Fruit fly (Drosophila melanogaster) whole organism, embryonic: ENCODE measurements around the gene gukh.

Experiments used
- Bdp1 ChIP-seq: fragments of 200-800 bp; sonication (Bioruptor generic); optimal IDR thresholded peaks from 3 replicates; lab custom pipeline; 2016; ENCODE audit warnings: missing biosample characterization, missing genetic modification characterization
- BtbVII ChIP-seq: fragments of 200-800 bp; sonication (Bioruptor generic); optimal IDR thresholded peaks from 3 replicates; lab custom pipeline; 2017; ENCODE audit warnings: missing biosample characterization, mild to moderate bottlenecking, missing genetic modification characterization
- CG10366 ChIP-seq: fragments of 200-800 bp; sonication (Bioruptor generic); IDR thresholded peaks from 2 replicates; pipeline ENCODE4 v1.3.6; 2022; ENCODE audit warnings: missing biosample characterization, missing genetic modification characterization
- CG10462 ChIP-seq: fragments of 200-800 bp; sonication (Bioruptor generic); optimal IDR thresholded peaks from 2 replicates; lab custom pipeline; 2016; ENCODE audit warnings: missing biosample characterization, missing genetic modification characterization
- CG11560 ChIP-seq: fragments of 200-800 bp; sonication (Bioruptor generic); IDR thresholded peaks from 3 replicates; pipeline ENCODE4 v1.3.6; 2022; ENCODE audit warnings: missing biosample characterization, missing genetic modification characterization
- CG13775 ChIP-seq: fragments of 200-800 bp; sonication (Bioruptor generic); optimal IDR thresholded peaks from 3 replicates; lab custom pipeline; 2017; ENCODE audit warnings: missing biosample characterization, mild to moderate bottlenecking, missing genetic modification characterization
- CG13894 ChIP-seq: fragments of 200-800 bp; sonication (Bioruptor generic); optimal IDR thresholded peaks from 3 replicates; lab custom pipeline; 2018; ENCODE audit warnings: missing biosample characterization, mild to moderate bottlenecking, missing genetic modification characterization, moderate library complexity
- CG18599 ChIP-seq: fragments of 200-800 bp; sonication (Bioruptor generic); optimal IDR thresholded peaks from 3 replicates; lab custom pipeline; 2017; ENCODE audit warnings: missing biosample characterization, missing genetic modification characterization, mild to moderate bottlenecking, moderate library complexity, missing genetic modification reagents
- CG2129 ChIP-seq: fragments of 200-800 bp; sonication (Bioruptor generic); IDR thresholded peaks from 2 replicates; pipeline ENCODE4 v1.3.6; 2022; ENCODE audit warnings: missing biosample characterization, missing genetic modification characterization; ENCODE audit not compliant: partially characterized antibody
- CG2202 ChIP-seq: fragments of 200-800 bp; sonication (Bioruptor generic); optimal IDR thresholded peaks from 2 replicates; lab custom pipeline; 2018; ENCODE audit warnings: missing biosample characterization, mild to moderate bottlenecking, missing genetic modification characterization
- CG31365 ChIP-seq: fragments of 200-800 bp; sonication (Bioruptor generic); optimal IDR thresholded peaks from 2 replicates; lab custom pipeline; 2018; ENCODE audit warnings: missing biosample characterization, mild to moderate bottlenecking, missing genetic modification characterization
- CG32772 ChIP-seq: fragments of 200-800 bp; sonication (Bioruptor generic); IDR thresholded peaks from 2 replicates; pipeline ENCODE4 v1.3.6; 2022; ENCODE audit warnings: missing biosample characterization, missing genetic modification characterization
- CG4617 ChIP-seq: fragments of 200-800 bp; sonication (Bioruptor generic); optimal IDR thresholded peaks from 3 replicates; lab custom pipeline; 2016; ENCODE audit warnings: missing biosample characterization, missing genetic modification characterization, borderline replicate concordance
- CG7271 ChIP-seq: fragments of 200-800 bp; sonication (Bioruptor generic); optimal IDR thresholded peaks from 2 replicates; lab custom pipeline; 2018; ENCODE audit warnings: missing biosample characterization, mild to moderate bottlenecking, missing genetic modification characterization, moderate library complexity
- CG8924 ChIP-seq: fragments of 200-800 bp; optimal IDR thresholded peaks from 3 replicates; lab custom pipeline; 2019; ENCODE audit warnings: missing biosample characterization, mild to moderate bottlenecking, missing genetic modification characterization, moderate library complexity
- CHES-1-like ChIP-seq: fragments of 200-800 bp; sonication (Bioruptor generic); optimal IDR thresholded peaks from 2 replicates; lab custom pipeline; 2016; ENCODE audit warnings: missing biosample characterization, missing genetic modification characterization
- Chrac-16 ChIP-seq: fragments of 200-800 bp; sonication (Bioruptor generic); optimal IDR thresholded peaks from 3 replicates; lab custom pipeline; 2016; ENCODE audit warnings: missing biosample characterization, missing genetic modification characterization
- D19A ChIP-seq: fragments of 200-800 bp; optimal IDR thresholded peaks from 3 replicates; lab custom pipeline; 2019; ENCODE audit warnings: missing biosample characterization, mild to moderate bottlenecking, missing genetic modification characterization, moderate library complexity
- Dfd ChIP-seq, 2 experiments: fragments of >200 bp; optimal IDR thresholded peaks; 2 replicates each; lab custom pipeline; 2017; ENCODE audit warnings: missing biosample characterization in 2 of 2, missing genetic modification characterization in 2 of 2
- Doc2 ChIP-seq: fragments of 200-800 bp; sonication (Bioruptor generic); IDR thresholded peaks from 2 replicates; pipeline ENCODE4 v1.3.6; 2022; ENCODE audit warnings: missing biosample characterization, missing genetic modification characterization
- Dp ChIP-seq: fragments of 200-800 bp; sonication (Bioruptor generic); optimal IDR thresholded peaks from 2 replicates; lab custom pipeline; 2018; ENCODE audit warnings: missing biosample characterization, mild to moderate bottlenecking, missing genetic modification characterization, moderate library complexity
- Fer2 ChIP-seq: fragments of 200-800 bp; sonication (Bioruptor generic); optimal IDR thresholded peaks from 2 replicates; lab custom pipeline; 2018; ENCODE audit warnings: missing biosample characterization, mild to moderate bottlenecking, missing genetic modification characterization, moderate library complexity
- HHEX ChIP-seq: fragments of 200-800 bp; sonication (Bioruptor generic); optimal IDR thresholded peaks from 3 replicates; lab custom pipeline; 2017; ENCODE audit warnings: missing biosample characterization, mild to moderate bottlenecking, missing genetic modification characterization, missing genetic modification reagents
- Hsf ChIP-seq: fragments of 200-800 bp; sonication (Bioruptor generic); optimal IDR thresholded peaks from 3 replicates; lab custom pipeline; 2016; ENCODE audit warnings: missing biosample characterization, missing genetic modification characterization
- Kr ChIP-seq: fragments of 200-800 bp; sonication (Bioruptor generic); optimal IDR thresholded peaks from 2 replicates; lab custom pipeline; 2017; ENCODE audit warnings: missing biosample characterization, mild to moderate bottlenecking, missing genetic modification characterization
- MTF-1 ChIP-seq: fragments of 200-800 bp; sonication (Bioruptor generic); optimal IDR thresholded peaks from 2 replicates; lab custom pipeline; 2018; ENCODE audit warnings: missing biosample characterization, mild to moderate bottlenecking, missing genetic modification characterization, borderline replicate concordance
- Nf-YC ChIP-seq: fragments of 200-800 bp; optimal IDR thresholded peaks from 3 replicates; lab custom pipeline; 2019; ENCODE audit warnings: missing biosample characterization, mild to moderate bottlenecking, missing genetic modification characterization, moderate library complexity
- Vsx1 ChIP-seq: fragments of 200-800 bp; sonication (Bioruptor generic); optimal IDR thresholded peaks from 2 replicates; lab custom pipeline; 2017; ENCODE audit warnings: missing biosample characterization, mild to moderate bottlenecking, missing genetic modification characterization, missing genetic modification reagents
- ato ChIP-seq: fragments of 200-800 bp; sonication (Bioruptor generic); IDR thresholded peaks from 2 replicates; pipeline ENCODE4 v1.3.6; 2022; ENCODE audit warnings: missing biosample characterization, missing genetic modification characterization; ENCODE audit not compliant: partially characterized antibody
- chn ChIP-seq: fragments of 200-800 bp; sonication (Bioruptor generic); optimal IDR thresholded peaks from 2 replicates; lab custom pipeline; 2016; ENCODE audit warnings: missing biosample characterization, missing genetic modification characterization
- corto ChIP-seq: fragments of 200-800 bp; sonication (Bioruptor generic); optimal IDR thresholded peaks from 2 replicates; lab custom pipeline; 2016; ENCODE audit warnings: missing biosample characterization, mild to moderate bottlenecking, missing genetic modification characterization, moderate library complexity
- croc ChIP-seq: fragments of 200-800 bp; sonication (Bioruptor generic); conservative IDR thresholded peaks from 3 replicates; pipeline ENCODE4 v1.3.6; 2022; ENCODE audit warnings: missing biosample characterization, missing genetic modification characterization
- crol ChIP-seq: fragments of 200-800 bp; sonication (Bioruptor generic); IDR thresholded peaks from 2 replicates; pipeline ENCODE4 v1.3.6; 2022; ENCODE audit warnings: missing biosample characterization, missing genetic modification characterization
- dm ChIP-seq: fragments of 200-800 bp; sonication (Bioruptor generic); optimal IDR thresholded peaks from 3 replicates; lab custom pipeline; 2016; ENCODE audit warnings: missing biosample characterization, missing genetic modification characterization
- dpn ChIP-seq, 2 experiments: fragments of 200-800 bp; sonication (Bioruptor generic); optimal IDR thresholded peaks; 3 replicates each; lab custom pipeline; 2016; ENCODE audit warnings: missing biosample characterization in 2 of 2, missing genetic modification characterization in 2 of 2
- dysf ChIP-seq: fragments of 200-800 bp; sonication (Bioruptor generic); IDR thresholded peaks from 3 replicates; pipeline ENCODE4 v1.3.6; 2022; ENCODE audit warnings: missing biosample characterization, missing genetic modification characterization
- en ChIP-seq: fragments of 200-800 bp; sonication (Bioruptor generic); optimal IDR thresholded peaks from 2 replicates; lab custom pipeline; 2016; ENCODE audit warnings: missing biosample characterization, missing genetic modification characterization
- fd96Cb ChIP-seq: fragments of 200-800 bp; sonication (Bioruptor generic); optimal IDR thresholded peaks from 2 replicates; lab custom pipeline; 2018; ENCODE audit warnings: missing biosample characterization, mild to moderate bottlenecking, missing genetic modification characterization, moderate library complexity
- grau ChIP-seq: fragments of 200-800 bp; optimal IDR thresholded peaks from 3 replicates; lab custom pipeline; 2019; ENCODE audit warnings: missing biosample characterization, mild to moderate bottlenecking, missing genetic modification characterization, moderate library complexity
- insv ChIP-seq, 2 experiments: fragments of 200-800 bp; sonication (Bioruptor generic); optimal IDR thresholded peaks; 3 replicates each; lab custom pipeline; 2016 to 2018; ENCODE audit warnings: missing biosample characterization in 2 of 2, missing genetic modification characterization in 2 of 2
- jing ChIP-seq: fragments of 200-800 bp; sonication (Bioruptor generic); optimal IDR thresholded peaks from 2 replicates; lab custom pipeline; 2018; ENCODE audit warnings: missing biosample characterization, mild to moderate bottlenecking, missing genetic modification characterization
- kni ChIP-seq: fragments of 200-800 bp; sonication (Bioruptor generic); optimal IDR thresholded peaks from 3 replicates; lab custom pipeline; 2017; ENCODE audit warnings: mild to moderate bottlenecking, missing biosample characterization, missing genetic modification reagents, missing genetic modification characterization
- odd ChIP-seq: fragments of 200-800 bp; sonication (Bioruptor generic); optimal IDR thresholded peaks from 2 replicates; lab custom pipeline; 2017; ENCODE audit warnings: missing biosample characterization, mild to moderate bottlenecking, missing genetic modification characterization
- peb ChIP-seq: fragments of 200-800 bp; sonication (Bioruptor generic); IDR thresholded peaks from 2 replicates; pipeline ENCODE4 v1.3.6; 2022; ENCODE audit warnings: missing biosample characterization, missing genetic modification characterization
- pho ChIP-seq: fragments of 200-800 bp; sonication (Bioruptor generic); optimal IDR thresholded peaks from 2 replicates; lab custom pipeline; 2016; ENCODE audit warnings: missing biosample characterization, missing genetic modification characterization
- psq ChIP-seq: fragments of 200-800 bp; sonication (Bioruptor generic); optimal IDR thresholded peaks from 2 replicates; lab custom pipeline; 2017; ENCODE audit warnings: missing biosample characterization, missing genetic modification characterization
- ro ChIP-seq: fragments of 200-800 bp; sonication (Bioruptor generic); IDR thresholded peaks from 2 replicates; pipeline ENCODE4 v1.3.6; 2022; ENCODE audit warnings: missing biosample characterization, missing genetic modification characterization
- salm ChIP-seq: fragments of 200-800 bp; sonication (Bioruptor generic); optimal IDR thresholded peaks from 2 replicates; lab custom pipeline; 2018; ENCODE audit warnings: missing biosample characterization, mild to moderate bottlenecking, missing genetic modification characterization
- scrt ChIP-seq: fragments of 200-800 bp; sonication (Bioruptor generic); optimal IDR thresholded peaks from 2 replicates; lab custom pipeline; 2018; ENCODE audit warnings: missing biosample characterization, mild to moderate bottlenecking, missing genetic modification characterization, moderate library complexity
- sug ChIP-seq: fragments of 200-800 bp; optimal IDR thresholded peaks from 2 replicates; lab custom pipeline; 2019; ENCODE audit warnings: missing biosample characterization, mild to moderate bottlenecking, missing genetic modification characterization, moderate library complexity
- tio ChIP-seq: fragments of 200-800 bp; sonication (Bioruptor generic); optimal IDR thresholded peaks from 2 replicates; lab custom pipeline; 2017; ENCODE audit warnings: missing biosample characterization, missing genetic modification characterization, inconsistent platforms

Gene gukh

dm6 chr3R:19031210-19031609, 47.4 kb downstream of the gukh start, which contains the start of the genes Prp18 and CG6013 (continued):
- TF ChIP-seq CG8924 (peak; percentile 87), corto (GFP tag; lab: Kevin White, UChicago) (no peak), CG32772 (GFP tag; lab: Robert Waterston, UW) (0 out of 2 replicates have a peak, but pooled peaks have one; percentile 47), CG18599 (GFP tag; lab: Kevin White, UChicago) (peak; percentile 54), CG7271 (peak; percentile 65), crol (GFP tag; lab: Robert Waterston, UW) (no peak), en (GFP tag; lab: Kevin White, UChicago) (no peak), dm (GFP tag; lab: Kevin White, UChicago) (no peak), CG13775 (GFP tag; lab: Kevin White, UChicago) (peak; percentile 60), Dp (no peak), CG10462 (GFP tag; lab: Kevin White, UChicago) (peak; percentile 7), BtbVII (GFP tag; lab: Kevin White, UChicago) (peak; percentile 5), Fer2 (tag; lab: Kevin White, UChicago) (peak; percentile 52), Hsf (GFP tag; lab: Kevin White, UChicago) (no peak), jing (GFP tag; lab: Kevin White, UChicago) (no peak), psq (GFP tag; lab: Kevin White, UChicago) (peak; percentile 0), Kr (GFP tag; lab: Kevin White, UChicago) (no peak), MTF-1 (GFP tag; lab: Kevin White, UChicago) (no peak), Vsx1 (GFP tag; lab: Kevin White, UChicago) (no peak), Doc2 (no peak), Dfd (GFP tag; optimal IDR thresholded peaks at IDR 0.05; lab: Kevin White, UChicago) (no peak), CG10366 (no peak), CG4617 (GFP tag; lab: Kevin White, UChicago) (peak; percentile 89), CG13894 (tag; lab: Kevin White, UChicago) (no peak), dpn (GFP tag; optimal IDR thresholded peaks at IDR 0.05; lab: Kevin White, UChicago) (peak in 1 of 2 experiments; percentile 32), insv (GFP tag; optimal IDR thresholded peaks at IDR 0.05; lab: Kevin White, UChicago) (no peak), pho (GFP tag; lab: Kevin White, UChicago) (no peak), croc (GFP tag; lab: Robert Waterston, UW) (no peak), HHEX (GFP tag; lab: Kevin White, UChicago) (no peak), grau (peak; percentile 80), CG11560 (tag; lab: Robert Waterston, UW) (no peak), odd (GFP tag; lab: Kevin White, UChicago) (no peak), fd96Cb (tag; lab: Kevin White, UChicago) (peak; percentile 54), ro (GFP tag; lab: Robert Waterston, UW) (no peak), CG2202 (tag; lab: Kevin White, UChicago) (no peak), Chrac-16 (GFP tag; lab: Kevin White, UChicago) (peak; percentile 51), CG31365 (tag; lab: Kevin White, UChicago) (no peak), Bdp1 (GFP tag; lab: Kevin White, UChicago) (no peak), Nf-YC (tag; lab: Kevin White, UChicago) (peak; percentile 66), ato (GFP tag; lab: Robert Waterston, UW) (no peak), tio (no peak), sug (peak; percentile 53), D19A (tag; lab: Kevin White, UChicago) (peak; percentile 60), CHES-1-like (GFP tag; lab: Kevin White, UChicago) (no peak), peb (GFP tag; lab: Robert Waterston, UW) (no peak), CG2129 (no peak), dysf (GFP tag; lab: Robert Waterston, UW) (peak; percentile 66; the same call in 2 of the 3 replicates), salm (tag; lab: Kevin White, UChicago) (peak; percentile 7), kni (GFP tag; lab: Kevin White, UChicago) (no peak), scrt (peak; percentile 15), chn (GFP tag; lab: Kevin White, UChicago) (no peak)
